Fruit fly (Drosophila melanogaster) whole organism, prepupa: ENCODE data around the gene Mur89F.

Experiments used
- Blimp-1 ChIP-seq: fragments of 200-800 bp; sonication (Bioruptor generic); optimal IDR thresholded peaks from 3 replicates; lab custom pipeline; 2017; ENCODE audit warnings: missing biosample characterization, missing genetic modification characterization, mild to moderate bottlenecking, moderate library complexity, missing genetic modification reagents
- CG10631 ChIP-seq: fragments of 200-800 bp; sonication (Bioruptor generic); optimal IDR thresholded peaks from 2 replicates; lab custom pipeline; 2016; ENCODE audit warnings: missing biosample characterization, missing genetic modification characterization
- CG11294 ChIP-seq: fragments of 200-800 bp; sonication (Bioruptor generic); IDR thresholded peaks from 2 replicates; pipeline ENCODE4 v1.3.6; 2022; ENCODE audit warnings: missing biosample characterization, missing genetic modification characterization
- CG11762 ChIP-seq: fragments of 200-800 bp; sonication (Bioruptor generic); optimal IDR thresholded peaks from 3 replicates; lab custom pipeline; 2016; ENCODE audit warnings: missing biosample characterization, missing genetic modification characterization; ENCODE audit not compliant: insufficient read depth
- CG1621 ChIP-seq: fragments of 200-800 bp; sonication (Bioruptor generic); optimal IDR thresholded peaks from 3 replicates; lab custom pipeline; 2018; ENCODE audit warnings: missing biosample characterization, mild to moderate bottlenecking, missing genetic modification characterization
- CG6163 ChIP-seq: fragments of 200-800 bp; sonication (Bioruptor generic); IDR thresholded peaks from 3 replicates; pipeline ENCODE4 v1.3.6; 2022; ENCODE audit warnings: missing biosample characterization, missing genetic modification characterization
- CG6276 ChIP-seq: fragments of 200-800 bp; sonication (Bioruptor generic); optimal IDR thresholded peaks from 2 replicates; lab custom pipeline; 2017; ENCODE audit warnings: missing biosample characterization, mild to moderate bottlenecking, missing genetic modification characterization
- CG6792 ChIP-seq: fragments of 200-800 bp; sonication (Bioruptor generic); optimal IDR thresholded peaks from 3 replicates; lab custom pipeline; 2016; ENCODE audit warnings: missing biosample characterization, missing genetic modification characterization
- CG6808 ChIP-seq: fragments of 200-800 bp; sonication (Bioruptor generic); optimal IDR thresholded peaks from 3 replicates; lab custom pipeline; 2017; ENCODE audit warnings: missing biosample characterization, missing genetic modification characterization, mild to moderate bottlenecking, moderate library complexity, missing genetic modification reagents
- CG6854 ChIP-seq: fragments of 200-800 bp; sonication (Bioruptor generic); optimal IDR thresholded peaks from 2 replicates; lab custom pipeline; 2017; ENCODE audit warnings: missing biosample characterization, mild to moderate bottlenecking, missing genetic modification characterization
- CG7368 ChIP-seq: fragments of 200-800 bp; sonication (Bioruptor generic); optimal IDR thresholded peaks from 3 replicates; lab custom pipeline; 2016; ENCODE audit warnings: missing biosample characterization, missing genetic modification characterization
- CG8119 ChIP-seq: fragments of 200-800 bp; sonication (Bioruptor generic); IDR thresholded peaks from 3 replicates; pipeline ENCODE4 v1.3.6; 2022; ENCODE audit warnings: missing biosample characterization, missing genetic modification characterization
- CG8319 ChIP-seq: fragments of 200-800 bp; sonication (Bioruptor generic); optimal IDR thresholded peaks from 3 replicates; lab custom pipeline; 2016; ENCODE audit warnings: missing biosample characterization, missing genetic modification characterization
- CG8632 ChIP-seq: fragments of 200-800 bp; sonication (Bioruptor generic); optimal IDR thresholded peaks from 3 replicates; lab custom pipeline; 2016; ENCODE audit warnings: missing biosample characterization, missing genetic modification characterization
- Eip75B ChIP-seq: fragments of 200-800 bp; sonication (Bioruptor generic); optimal IDR thresholded peaks from 3 replicates; lab custom pipeline; 2016; ENCODE audit warnings: missing biosample characterization, missing genetic modification characterization
- Ets21C ChIP-seq: fragments of 200-800 bp; sonication (Bioruptor generic); optimal IDR thresholded peaks from 3 replicates; lab custom pipeline; 2016; ENCODE audit warnings: missing biosample characterization, missing genetic modification characterization
- Ets96B ChIP-seq: fragments of 200-800 bp; optimal IDR thresholded peaks from 2 replicates; lab custom pipeline; 2019; ENCODE audit warnings: missing biosample characterization, mild to moderate bottlenecking, missing genetic modification characterization, moderate library complexity
- Hr38 ChIP-seq: sonication (Bioruptor generic); optimal IDR thresholded peaks from 2 replicates; lab custom pipeline; 2016; ENCODE audit warnings: missing biosample characterization, missing genetic modification characterization
- Met ChIP-seq: fragments of 200-800 bp; sonication (Bioruptor generic); optimal IDR thresholded peaks from 3 replicates; lab custom pipeline; 2016; ENCODE audit warnings: missing biosample characterization, missing genetic modification characterization
- OdsH ChIP-seq: fragments of 200-800 bp; sonication (Bioruptor generic); optimal IDR thresholded peaks from 3 replicates; lab custom pipeline; 2016; ENCODE audit warnings: missing biosample characterization, missing genetic modification characterization
- Smox ChIP-seq: fragments of 200-800 bp; sonication (Bioruptor generic); optimal IDR thresholded peaks from 3 replicates; lab custom pipeline; 2016; ENCODE audit warnings: missing biosample characterization, missing genetic modification characterization
- Sox14 ChIP-seq: fragments of 200-800 bp; sonication (Bioruptor generic); optimal IDR thresholded peaks from 3 replicates; lab custom pipeline; 2016; ENCODE audit warnings: missing biosample characterization, missing genetic modification characterization
- Sox15 ChIP-seq: fragments of 200-800 bp; sonication (Bioruptor generic); optimal IDR thresholded peaks from 3 replicates; lab custom pipeline; 2016; ENCODE audit warnings: missing biosample characterization, missing genetic modification characterization
- achi ChIP-seq: fragments of 200-800 bp; sonication (Bioruptor generic); optimal IDR thresholded peaks from 3 replicates; lab custom pipeline; 2016; ENCODE audit warnings: missing biosample characterization, missing genetic modification characterization
- cyc ChIP-seq: fragments of 200-800 bp; sonication (Bioruptor generic); optimal IDR thresholded peaks from 3 replicates; lab custom pipeline; 2016; ENCODE audit warnings: missing biosample characterization, missing genetic modification characterization
- dac ChIP-seq: fragments of 200-800 bp; sonication (Bioruptor generic); optimal IDR thresholded peaks from 2 replicates; lab custom pipeline; 2017; ENCODE audit warnings: missing biosample characterization, mild to moderate bottlenecking, missing genetic modification characterization
- dsx ChIP-seq: fragments of 200-800 bp; optimal IDR thresholded peaks from 3 replicates; lab custom pipeline; 2019; ENCODE audit warnings: missing biosample characterization, mild to moderate bottlenecking, missing genetic modification characterization, moderate library complexity; ENCODE audit not compliant: poor library complexity, severe bottlenecking
- eg ChIP-seq: fragments of 200-800 bp; sonication (Bioruptor generic); IDR thresholded peaks from 3 replicates; pipeline ENCODE4 v1.3.6; 2022; ENCODE audit warnings: missing biosample characterization, missing genetic modification characterization
- esn ChIP-seq: fragments of 200-800 bp; sonication (Bioruptor generic); optimal IDR thresholded peaks from 2 replicates; lab custom pipeline; 2016; ENCODE audit warnings: missing biosample characterization, mild to moderate bottlenecking, missing genetic modification characterization, moderate library complexity
- fd85E ChIP-seq: fragments of 200-800 bp; sonication (Bioruptor generic); optimal IDR thresholded peaks from 3 replicates; lab custom pipeline; 2016; ENCODE audit warnings: missing biosample characterization, missing genetic modification characterization
- fkh ChIP-seq: fragments of 200-800 bp; sonication (Bioruptor generic); optimal IDR thresholded peaks from 3 replicates; lab custom pipeline; 2017; ENCODE audit warnings: missing biosample characterization, mild to moderate bottlenecking, missing genetic modification characterization, moderate library complexity
- lz ChIP-seq: fragments of 200-800 bp; sonication (Bioruptor generic); optimal IDR thresholded peaks from 3 replicates; lab custom pipeline; 2016; ENCODE audit warnings: missing biosample characterization, missing genetic modification characterization
- net ChIP-seq: fragments of 200-800 bp; sonication (Bioruptor generic); optimal IDR thresholded peaks from 3 replicates; lab custom pipeline; 2016; ENCODE audit warnings: missing biosample characterization, missing genetic modification characterization
- pdm3 ChIP-seq: fragments of 200-800 bp; sonication (Bioruptor generic); optimal IDR thresholded peaks from 3 replicates; lab custom pipeline; 2016; ENCODE audit warnings: missing biosample characterization, missing genetic modification characterization
- salr ChIP-seq, 2 experiments: fragments of 200-800 bp; sonication (Bioruptor generic); optimal IDR thresholded peaks; 3 replicates each; lab custom pipeline; 2016 to 2018; ENCODE audit warnings: missing biosample characterization in 2 of 2, missing genetic modification characterization in 2 of 2, mild to moderate bottlenecking in 1 of 2
- ss ChIP-seq, 2 experiments: fragments of 200-800 bp; sonication (Bioruptor generic); optimal IDR thresholded peaks; 2 replicates in 1 of 2; 3 replicates in 1 of 2; lab custom pipeline; 2017 to 2018; ENCODE audit warnings: mild to moderate bottlenecking in 2 of 2, missing biosample characterization in 2 of 2, missing genetic modification characterization in 2 of 2, moderate library complexity in 1 of 2
- svp ChIP-seq: fragments of 200-800 bp; sonication (Bioruptor generic); peaks from one replicate; lab custom pipeline; 2016; ENCODE audit warnings: missing biosample characterization, missing genetic modification characterization
- topi ChIP-seq: fragments of 200-800 bp; sonication (Bioruptor generic); optimal IDR thresholded peaks from 3 replicates; lab custom pipeline; 2016; ENCODE audit warnings: missing biosample characterization, missing genetic modification characterization
- vri ChIP-seq: fragments of 200-800 bp; sonication (Bioruptor generic); optimal IDR thresholded peaks from 3 replicates; lab custom pipeline; 2016; ENCODE audit warnings: missing biosample characterization, mild to moderate bottlenecking, missing genetic modification characterization

Gene Mur89F

DNA sequence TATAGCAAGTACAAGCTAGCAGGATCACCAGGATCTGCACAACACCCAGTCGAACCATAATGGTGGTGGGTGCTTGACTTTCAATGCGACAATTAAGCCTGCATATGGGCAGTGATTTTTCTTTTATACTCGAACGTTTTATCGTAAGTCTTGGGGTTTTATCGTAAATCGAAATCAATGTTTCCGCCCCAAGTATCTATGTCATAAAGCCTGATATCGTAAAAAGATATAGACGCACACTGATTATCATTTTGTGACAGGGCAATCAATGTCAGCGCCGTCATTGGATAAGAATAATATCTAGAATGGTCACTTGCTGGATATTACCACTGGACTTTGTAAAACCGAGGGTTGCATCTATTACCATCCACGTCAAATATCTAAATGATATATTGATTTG, 71.6 kb downstream of the Mur89F start, which contains the start of gene CG17475:
Gene CG17475, minus strand, starts transcription at position 101 of the 400 bp plus-strand sequence.
- no peak for TF ChIP-seq cyc
- TF ChIP-seq Eip75B (GFP tag; lab: Kevin White, UChicago) = no peak
- TF ChIP-seq Met (GFP tag; lab: Kevin White, UChicago) = no peak
- no peak for TF ChIP-seq CG8632 (GFP tag; lab: Kevin White, UChicago)
- no peak for TF ChIP-seq CG8119 (GFP tag; lab: Robert Waterston, UW)
- TF ChIP-seq pdm3 (GFP tag; lab: Kevin White, UChicago) = no peak
- no peak for TF ChIP-seq fkh
- TF ChIP-seq Sox14 (GFP tag; lab: Kevin White, UChicago) = no peak

DNA sequence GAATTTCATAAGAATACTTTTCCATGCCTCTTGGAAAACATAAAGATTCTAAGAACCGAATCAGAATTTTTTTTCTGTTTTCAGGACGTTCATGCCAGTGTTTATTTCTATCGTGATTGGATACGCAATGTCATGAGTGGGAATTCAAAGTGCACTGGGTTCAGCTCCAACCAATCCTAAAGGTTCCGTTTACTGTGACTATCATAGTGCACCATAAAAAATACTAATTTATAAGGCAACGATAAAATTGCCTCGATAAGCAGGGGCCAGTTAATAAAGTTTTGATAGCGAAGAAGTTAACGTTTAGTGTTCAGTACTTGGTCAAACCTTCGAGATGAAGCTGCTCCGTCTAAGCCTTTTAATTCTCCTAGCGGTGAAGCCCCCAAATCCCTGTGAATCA, 74.0 kb downstream of the Mur89F start, which contains the start of gene CG31265:
Gene CG31265, plus strand, starts transcription at position 301 of the 400 bp plus-strand sequence.
- TF ChIP-seq Met (GFP tag; lab: Kevin White, UChicago) (no peak), ss (GFP tag; optimal IDR thresholded peaks at IDR 0.05; lab: Kevin White, UChicago) (no peak), CG7368 (GFP tag; lab: Kevin White, UChicago) (no peak), salr (GFP tag; optimal IDR thresholded peaks at IDR 0.05; lab: Kevin White, UChicago) (no peak), CG6276 (GFP tag; lab: Kevin White, UChicago) (no peak)

dm6 chr3R:17126838-17127237, 75.1 kb downstream of the Mur89F start, which contains the start of the genes CG17477 and CG31269:
TSS of gene CG17477 (minus strand) at chr3R:17126938.
TSS of gene CG31269 (plus strand) at chr3R:17127126.
- no peak for TF ChIP-seq vri (GFP tag; lab: Kevin White, UChicago)
- TF ChIP-seq CG6808 (GFP tag; lab: Kevin White, UChicago) = no peak
- TF ChIP-seq CG11762 (GFP tag; lab: Kevin White, UChicago) = no peak
- no peak for TF ChIP-seq dac (GFP tag; lab: Kevin White, UChicago)
- TF ChIP-seq CG10631 (GFP tag; lab: Kevin White, UChicago) = no peak
- TF ChIP-seq pdm3 (GFP tag; lab: Kevin White, UChicago) = no peak
- no peak for TF ChIP-seq CG1621 (tag; lab: Kevin White, UChicago)
- TF ChIP-seq CG6163 (GFP tag; lab: Robert Waterston, UW) = no peak
- TF ChIP-seq eg (GFP tag; lab: Robert Waterston, UW) = no peak
- no peak for TF ChIP-seq esn (GFP tag; lab: Kevin White, UChicago)
- no peak for TF ChIP-seq Sox15 (GFP tag; lab: Kevin White, UChicago)
- TF ChIP-seq Sox14 (GFP tag; lab: Kevin White, UChicago) = no peak
- TF ChIP-seq net (GFP tag; lab: Kevin White, UChicago) = no peak
- TF ChIP-seq Blimp-1 (GFP tag; lab: Kevin White, UChicago) = no peak
- no peak for TF ChIP-seq fd85E (GFP tag; lab: Kevin White, UChicago)
- no peak for TF ChIP-seq CG6276 (GFP tag; lab: Kevin White, UChicago)
- TF ChIP-seq dsx (GFP tag; lab: Kevin White, UChicago) = no peak

DNA sequence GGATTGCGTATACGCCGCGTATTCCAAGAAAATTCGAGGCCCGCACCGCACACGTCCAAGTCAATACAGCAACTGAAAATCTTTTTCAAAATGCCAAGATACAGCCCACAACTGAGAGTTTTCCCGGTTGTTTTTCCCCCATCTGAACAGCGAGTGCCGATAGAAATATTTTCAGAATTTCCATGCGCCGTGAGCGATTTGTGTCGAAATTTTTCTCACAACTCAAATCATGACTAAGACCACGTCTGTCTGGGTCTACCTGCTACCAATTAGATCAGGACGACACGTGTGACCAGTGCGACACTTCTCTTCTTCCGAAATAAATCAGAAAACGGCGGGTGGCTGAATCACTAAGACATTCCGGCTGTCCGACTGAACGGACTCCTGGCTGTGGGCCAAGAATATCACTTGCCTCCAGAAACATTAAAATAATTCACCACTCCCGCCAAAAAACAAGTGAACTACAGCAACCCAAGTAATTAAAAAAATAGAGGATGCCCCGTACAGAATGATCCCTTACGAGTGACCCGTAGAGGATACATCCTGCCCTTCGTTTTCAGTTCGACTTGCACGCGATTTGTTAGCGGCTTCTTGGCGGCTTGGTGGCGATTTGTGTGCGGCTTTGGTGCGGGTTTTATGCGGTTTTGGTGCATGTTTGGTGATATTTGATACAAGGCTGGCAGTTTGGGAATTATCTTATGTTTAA, 76.4 kb downstream of the Mur89F start, which contains the start of gene cher:
Gene cher, minus strand, starts transcription at position 51 of the 706 bp plus-strand sequence.
- TF ChIP-seq CG6792 (no peak), topi (GFP tag; lab: Kevin White, UChicago) (no peak)

DNA sequence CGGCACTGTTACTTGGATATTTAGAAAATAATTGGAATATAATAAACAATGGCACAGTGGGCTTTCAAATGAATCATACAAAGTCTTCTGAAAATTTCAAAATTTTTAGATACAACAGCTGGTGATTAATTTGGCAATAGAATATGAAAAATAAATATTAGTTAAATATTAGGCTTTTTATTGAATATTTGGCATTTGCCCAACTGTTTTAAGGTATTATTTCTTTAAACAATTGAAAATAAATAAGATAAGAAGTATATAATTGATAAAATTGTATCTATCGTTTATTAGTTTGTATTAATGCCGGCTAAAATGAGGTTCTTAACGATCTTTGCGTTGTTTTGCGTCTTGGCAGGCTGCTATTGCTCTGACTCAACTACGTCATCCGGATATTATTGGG, 77.8 kb downstream of the Mur89F start, which contains the start of gene CG45079:
Gene CG45079, plus strand, starts transcription at position 301 of the 400 bp plus-strand sequence.
- TF ChIP-seq fd85E (GFP tag; lab: Kevin White, UChicago) (no peak), CG11294 (GFP tag; lab: Robert Waterston, UW) (no peak), Hr38 (GFP tag; lab: Kevin White, UChicago) (no peak), CG6854 (no peak), ss (GFP tag; optimal IDR thresholded peaks at IDR 0.05; lab: Kevin White, UChicago) (no peak), net (GFP tag; lab: Kevin White, UChicago) (no peak), lz (GFP tag; lab: Kevin White, UChicago) (no peak), CG8319 (GFP tag; lab: Kevin White, UChicago) (no peak), dac (GFP tag; lab: Kevin White, UChicago) (no peak), OdsH (GFP tag; lab: Kevin White, UChicago) (no peak), fkh (no peak), CG6276 (GFP tag; lab: Kevin White, UChicago) (no peak), esn (GFP tag; lab: Kevin White, UChicago) (no peak), Sox15 (GFP tag; lab: Kevin White, UChicago) (no peak), Ets96B (no peak), svp (GFP tag; lab: Kevin White, UChicago) (no peak), achi (GFP tag; lab: Kevin White, UChicago) (no peak), dsx (GFP tag; lab: Kevin White, UChicago) (no peak), Smox (no peak), Ets21C (GFP tag; lab: Kevin White, UChicago) (no peak)
